Worm (Caenorhabditis elegans) whole organism, young adult: ENCODE results near the gene Y60C6A.2.

ENCODE experiments used
- F10E7.11 ChIP-seq: sonication (generic microtip); optimal IDR thresholded peaks from 2 replicates; lab custom pipeline; 2017; ENCODE audit warnings: mild to moderate bottlenecking, missing genetic modification characterization, moderate library complexity, missing compliant biosample characterization
- F22D6.2 ChIP-seq: sonication (generic microtip); optimal IDR thresholded peaks from 2 replicates; lab custom pipeline; 2016; ENCODE audit warnings: mild to moderate bottlenecking, missing genetic modification characterization, missing compliant biosample characterization
- F23B12.7 ChIP-seq: sonication (generic microtip); optimal IDR thresholded peaks from 2 replicates; lab custom pipeline; 2017; ENCODE audit warnings: missing genetic modification characterization, mild to moderate bottlenecking, missing compliant biosample characterization, antibody characterized with exemption, moderate library complexity; ENCODE audit not compliant: insufficient read depth
- F37B4.10 ChIP-seq: fragments of 200-800 bp; sonication (Bioruptor generic); IDR thresholded peaks from 2 replicates; pipeline ENCODE4 v1.3.6; 2022; ENCODE audit warnings: missing genetic modification characterization, missing compliant biosample characterization
- F57C9.4 ChIP-seq: sonication (generic microtip); optimal IDR thresholded peaks from 2 replicates; lab custom pipeline; 2017; ENCODE audit warnings: mild to moderate bottlenecking, missing genetic modification characterization, missing compliant biosample characterization
- Y53F4B.3 ChIP-seq: fragments of 200-800 bp; sonication (Bioruptor generic); IDR thresholded peaks from 2 replicates; pipeline ENCODE4 v1.3.6; 2022; ENCODE audit warnings: missing genetic modification reagents, missing genetic modification characterization, missing compliant biosample characterization
- Y56A3A.18 ChIP-seq: fragments of 200-800 bp; sonication (Bioruptor generic); IDR thresholded peaks from 2 replicates; pipeline ENCODE4 v1.3.6; 2022; ENCODE audit warnings: missing genetic modification reagents, missing genetic modification characterization, missing compliant biosample characterization
- Y67H2A.10 ChIP-seq: fragments of 200-800 bp; sonication (Bioruptor generic); conservative IDR thresholded peaks from 2 replicates; pipeline ENCODE4 v1.3.6; 2022; ENCODE audit warnings: missing genetic modification reagents, missing genetic modification characterization, missing compliant biosample characterization
- Y79H2A.3 ChIP-seq: fragments of 200-800 bp; sonication (Bioruptor generic); conservative IDR thresholded peaks from 2 replicates; pipeline ENCODE4 v1.3.6; 2022; ENCODE audit warnings: missing genetic modification reagents, missing genetic modification characterization, missing compliant biosample characterization
- Y95B8A.8 ChIP-seq: fragments of 200-800 bp; sonication (Bioruptor generic); IDR thresholded peaks from 2 replicates; pipeline ENCODE4 v1.3.6; 2022; ENCODE audit warnings: missing genetic modification reagents, missing genetic modification characterization, missing compliant biosample characterization
- akir-1 ChIP-seq: fragments of 200-800 bp; sonication (Bioruptor generic); optimal IDR thresholded peaks from 2 replicates; lab custom pipeline; 2018; ENCODE audit warnings: mild to moderate bottlenecking, missing genetic modification characterization, moderate library complexity, missing compliant biosample characterization
- aptf-3 ChIP-seq: fragments of 200-800 bp; sonication (Bioruptor generic); IDR thresholded peaks from 2 replicates; pipeline ENCODE4 v1.3.6; 2022; ENCODE audit warnings: missing genetic modification characterization, missing compliant biosample characterization
- atf-7 ChIP-seq: sonication (generic microtip); optimal IDR thresholded peaks from 2 replicates; lab custom pipeline; 2017; ENCODE audit warnings: mild to moderate bottlenecking, missing genetic modification characterization, missing compliant biosample characterization
- attf-6 ChIP-seq: fragments of 200-800 bp; sonication (Bioruptor generic); IDR thresholded peaks from 2 replicates; pipeline ENCODE4 v1.3.6; 2022; ENCODE audit warnings: missing genetic modification reagents, missing genetic modification characterization, missing compliant biosample characterization
- bed-1 ChIP-seq: fragments of 200-800 bp; sonication (Bioruptor generic); IDR thresholded peaks from 2 replicates; pipeline ENCODE4 v1.3.6; 2022; ENCODE audit warnings: missing genetic modification reagents, missing genetic modification characterization, missing compliant biosample characterization
- bed-2 ChIP-seq: fragments of 200-800 bp; sonication (Bioruptor generic); IDR thresholded peaks from 2 replicates; pipeline ENCODE4 v1.3.6; 2022; ENCODE audit warnings: missing genetic modification reagents, missing genetic modification characterization, missing compliant biosample characterization
- cebp-2 ChIP-seq: fragments of 200-800 bp; sonication (Bioruptor generic); IDR thresholded peaks from 2 replicates; pipeline ENCODE4 v1.3.6; 2022; ENCODE audit warnings: missing genetic modification characterization, missing compliant biosample characterization
- ceh-100 ChIP-seq: fragments of 200-800 bp; sonication (Bioruptor generic); IDR thresholded peaks from 2 replicates; pipeline ENCODE4 v1.3.6; 2022; ENCODE audit warnings: missing genetic modification reagents, missing genetic modification characterization, missing compliant biosample characterization
- ceh-27 ChIP-seq: fragments of 200-800 bp; sonication (Bioruptor generic); optimal IDR thresholded peaks from 2 replicates; lab custom pipeline; 2018; ENCODE audit warnings: mild to moderate bottlenecking, missing genetic modification characterization, moderate library complexity, missing compliant biosample characterization
- ceh-40 ChIP-seq: fragments of 200-800 bp; sonication (Bioruptor generic); IDR thresholded peaks from 2 replicates; pipeline ENCODE4 v1.3.6; 2022; ENCODE audit warnings: missing genetic modification characterization, missing compliant biosample characterization
- ceh-91 ChIP-seq: fragments of 200-800 bp; sonication (Bioruptor generic); IDR thresholded peaks from 2 replicates; pipeline ENCODE4 v1.3.6; 2022; ENCODE audit warnings: missing genetic modification reagents, missing genetic modification characterization, missing compliant biosample characterization
- dox-1 ChIP-seq: fragments of 200-800 bp; sonication (Bioruptor generic); IDR thresholded peaks from 2 replicates; pipeline ENCODE4 v1.3.6; 2022; ENCODE audit warnings: missing genetic modification reagents, missing genetic modification characterization, missing compliant biosample characterization
- dpff-1 ChIP-seq: sonication (generic microtip); optimal IDR thresholded peaks from 2 replicates; lab custom pipeline; 2017; ENCODE audit warnings: mild to moderate bottlenecking, missing genetic modification characterization, missing compliant biosample characterization
- dpl-1 ChIP-seq: fragments of 150-350 bp; optimal IDR thresholded peaks from 2 replicates; lab custom pipeline; 2014; ENCODE audit warnings: missing biosample characterization, missing genetic modification reagents, missing genetic modification characterization
- egl-44 ChIP-seq: fragments of 200-800 bp; sonication (Bioruptor generic); IDR thresholded peaks from 2 replicates; pipeline ENCODE4 v1.3.6; 2022; ENCODE audit warnings: missing genetic modification reagents, missing genetic modification characterization, missing compliant biosample characterization
- ets-4 ChIP-seq: fragments of 200-800 bp; sonication (Bioruptor generic); optimal IDR thresholded peaks from 2 replicates; lab custom pipeline; 2018; ENCODE audit warnings: mild to moderate bottlenecking, missing genetic modification characterization, missing compliant biosample characterization
- fkh-3 ChIP-seq: sonication (generic microtip); optimal IDR thresholded peaks from 2 replicates; lab custom pipeline; 2016; ENCODE audit warnings: mild to moderate bottlenecking, missing genetic modification characterization, missing compliant biosample characterization
- hlh-12 ChIP-seq: sonication (generic microtip); optimal IDR thresholded peaks from 2 replicates; lab custom pipeline; 2016; ENCODE audit warnings: missing genetic modification characterization, missing compliant biosample characterization
- hlh-26 ChIP-seq: fragments of 200-800 bp; sonication (Bioruptor generic); conservative IDR thresholded peaks from 2 replicates; pipeline ENCODE4 v1.3.6; 2022; ENCODE audit warnings: missing genetic modification reagents, missing genetic modification characterization, missing compliant biosample characterization
- hmg-1.2 ChIP-seq: fragments of 200-800 bp; sonication (Bioruptor generic); IDR thresholded peaks from 2 replicates; pipeline ENCODE4 v1.3.6; 2022; ENCODE audit warnings: missing genetic modification reagents, missing genetic modification characterization, missing compliant biosample characterization
- lin-54 ChIP-seq: fragments of 200-800 bp; sonication (Bioruptor generic); optimal IDR thresholded peaks from 2 replicates; lab custom pipeline; 2018; ENCODE audit warnings: mild to moderate bottlenecking, missing genetic modification characterization, missing compliant biosample characterization
- lsl-1 ChIP-seq: fragments of 200-800 bp; sonication (Bioruptor generic); optimal IDR thresholded peaks from 2 replicates; lab custom pipeline; 2018; ENCODE audit warnings: mild to moderate bottlenecking, missing genetic modification characterization, moderate library complexity, missing compliant biosample characterization
- madf-3 ChIP-seq: fragments of 200-800 bp; sonication (Bioruptor generic); IDR thresholded peaks from 2 replicates; pipeline ENCODE4 v1.3.6; 2022; ENCODE audit warnings: missing genetic modification reagents, missing genetic modification characterization, missing compliant biosample characterization
- madf-8 ChIP-seq: fragments of 200-800 bp; sonication (Bioruptor generic); conservative IDR thresholded peaks from 2 replicates; pipeline ENCODE4 v1.3.6; 2022; ENCODE audit warnings: missing genetic modification reagents, missing genetic modification characterization, missing compliant biosample characterization
- mes-4 ChIP-seq: sonication (generic microtip); optimal IDR thresholded peaks from 2 replicates; lab custom pipeline; 2016; ENCODE audit warnings: missing genotype, missing genetic modification characterization, missing compliant biosample characterization
- mxl-1 ChIP-seq: sonication (generic microtip); optimal IDR thresholded peaks from 2 replicates; lab custom pipeline; 2016; ENCODE audit warnings: missing genetic modification characterization, missing compliant biosample characterization
- nfyb-1 ChIP-seq: fragments of 200-800 bp; sonication (Bioruptor generic); IDR thresholded peaks from 2 replicates; pipeline ENCODE4 v1.3.6; 2022; ENCODE audit warnings: missing genetic modification reagents, missing genetic modification characterization, missing compliant biosample characterization
- nhr-80 ChIP-seq: sonication (generic microtip); optimal IDR thresholded peaks from 2 replicates; lab custom pipeline; 2016; ENCODE audit warnings: missing genetic modification characterization, missing compliant biosample characterization
- nhr-90 ChIP-seq: sonication (generic microtip); optimal IDR thresholded peaks from 2 replicates; lab custom pipeline; 2016; ENCODE audit warnings: missing genotype, mild to moderate bottlenecking, missing genetic modification characterization, missing compliant biosample characterization
- rec-8 ChIP-seq, 2 experiments: sonication (generic microtip); optimal IDR thresholded peaks; 2 replicates each; lab custom pipeline; 2016; ENCODE audit warnings: mild to moderate bottlenecking in 2 of 2, missing genetic modification characterization in 2 of 2, missing genetic modification reagents in 2 of 2, missing genotype in 2 of 2, missing biosample characterization in 1 of 2, missing compliant biosample characterization in 1 of 2, moderate library complexity in 1 of 2
- rpc-1 ChIP-seq, 2 experiments: fragments of 150-350 bp in 1 of 2; sonication (generic microtip) in 1 of 2; optimal IDR thresholded peaks; 2 replicates each; lab custom pipeline; 2014 to 2018; ENCODE audit warnings: missing biosample characterization in 1 of 2, missing genetic modification characterization in 1 of 2, missing genetic modification reagents in 1 of 2, missing genotype in 1 of 2
- sdz-38 ChIP-seq: sonication (generic microtip); optimal IDR thresholded peaks from 2 replicates; lab custom pipeline; 2016; ENCODE audit warnings: missing genotype, missing genetic modification characterization, missing compliant biosample characterization
- snpc-3.4 ChIP-seq: sonication (generic microtip); optimal IDR thresholded peaks from 2 replicates; lab custom pipeline; 2017; ENCODE audit warnings: missing genetic modification characterization, mild to moderate bottlenecking, missing compliant biosample characterization, antibody characterized with exemption, moderate library complexity, missing genotype, missing genetic modification reagents
- snpc-4 ChIP-seq, 5 experiments: fragments of 150-350 bp in 1 of 5; sonication (generic microtip) in 4 of 5; optimal IDR thresholded peaks; 2 replicates each; lab custom pipeline; 2014 to 2018; ENCODE audit warnings: missing genetic modification characterization in 5 of 5, missing biosample characterization in 3 of 5, antibody characterized with exemption in 2 of 5, mild to moderate bottlenecking in 2 of 5, missing compliant biosample characterization in 2 of 5, missing genotype in 2 of 5, moderate library complexity in 2 of 5, missing genetic modification reagents in 1 of 5
- tbx-9 ChIP-seq: sonication (generic microtip); optimal IDR thresholded peaks from 2 replicates; lab custom pipeline; 2016; ENCODE audit warnings: borderline replicate concordance, missing genetic modification characterization, inconsistent platforms, missing compliant biosample characterization
- unc-62 ChIP-seq: fragments of 150-350 bp; optimal IDR thresholded peaks from 2 replicates; lab custom pipeline; 2014; ENCODE audit warnings: missing biosample characterization, missing genetic modification reagents, missing genetic modification characterization
- zfh-2 ChIP-seq: fragments of 200-800 bp; sonication (Bioruptor generic); conservative IDR thresholded peaks from 2 replicates; pipeline ENCODE4 v1.3.6; 2022; ENCODE audit warnings: missing genetic modification reagents, missing genetic modification characterization, missing compliant biosample characterization
- ztf-22 ChIP-seq: fragments of 200-800 bp; sonication (Bioruptor generic); optimal IDR thresholded peaks from 2 replicates; lab custom pipeline; 2018; ENCODE audit warnings: mild to moderate bottlenecking, missing genetic modification characterization, moderate library complexity, missing compliant biosample characterization

Gene Y60C6A.2

DNA sequence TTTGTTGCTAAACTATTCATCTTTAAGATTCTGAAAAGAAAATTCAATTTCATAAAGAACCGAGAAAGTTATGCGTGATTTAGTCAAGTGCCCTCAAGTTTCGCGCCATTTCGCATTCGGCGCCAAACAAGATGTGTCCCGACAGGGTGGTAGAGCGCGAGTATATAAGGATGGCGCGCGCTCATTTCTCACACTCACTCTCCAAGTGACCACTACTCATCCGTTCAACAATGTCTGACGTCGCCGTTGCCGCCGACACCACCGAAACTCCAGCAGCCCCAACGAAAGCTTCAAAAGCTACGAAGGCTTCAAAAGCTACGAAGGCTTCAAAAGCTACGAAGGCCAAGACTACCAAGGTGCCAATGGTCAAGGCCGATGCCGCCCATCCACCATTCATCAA lies 31.1 kb downstream of the Y60C6A.2 start, which contains the start of gene hil-4 (continued):
- TF ChIP-seq mxl-1 (tag; lab: Kevin White, UChicago) = no peak
- TF ChIP-seq Y56A3A.18 = no peak
- no peak for TF ChIP-seq snpc-3.4 (tag; lab: Kevin White, UChicago)
- no peak for TF ChIP-seq rpc-1 (optimal IDR thresholded peaks at IDR 0.05; lab: Kevin White, UChicago)
- no peak for TF ChIP-seq rpc-1 (tag; optimal IDR thresholded peaks at IDR 0.05; lab: Kevin White, UChicago)
- peak; percentile 53 for TF ChIP-seq lin-54 (GFP tag; lab: Kevin White, UChicago)
- no peak for TF ChIP-seq F37B4.10
- TF ChIP-seq akir-1 (GFP tag; lab: Kevin White, UChicago) = no peak
- TF ChIP-seq Y95B8A.8 (GFP tag; lab: Robert Waterston, UW) = peak; percentile 75; the same call in 1 of the 2 replicates
- TF ChIP-seq Y67H2A.10 (GFP tag; lab: Robert Waterston, UW) = peak; percentile 20; the same call in 1 of the 2 replicates
- TF ChIP-seq nhr-80 (tag; lab: Kevin White, UChicago) = no peak
- TF ChIP-seq F57C9.4 = no peak
- TF ChIP-seq nfyb-1 (GFP tag; lab: Robert Waterston, UW) = no peak
- TF ChIP-seq dpl-1 = peak; percentile 75
- no peak for TF ChIP-seq hlh-26
- no peak for TF ChIP-seq zfh-2
- TF ChIP-seq F10E7.11 (tag; lab: Kevin White, UChicago) = no peak
- no peak for TF ChIP-seq mes-4 (tag; lab: Kevin White, UChicago)
- TF ChIP-seq nhr-90 = no peak
- TF ChIP-seq ets-4 (GFP tag; lab: Kevin White, UChicago) = no peak
- no peak for TF ChIP-seq unc-62 (GFP tag; lab: Kevin White, UChicago)
- peak; percentile 51; the same call in 1 of the 2 replicates for TF ChIP-seq Y79H2A.3
- TF ChIP-seq bed-1 (GFP tag; lab: Robert Waterston, UW) = no peak
- no peak for TF ChIP-seq atf-7 (tag; lab: Kevin White, UChicago)
- peak; percentile 21 for TF ChIP-seq ceh-27 (GFP tag; lab: Kevin White, UChicago)
- no peak for TF ChIP-seq sdz-38 (tag; lab: Kevin White, UChicago)
- TF ChIP-seq dpff-1 (tag; lab: Kevin White, UChicago) = no peak
- no peak for TF ChIP-seq rec-8 (tag; optimal IDR thresholded peaks at IDR 0.05; lab: Kevin White, UChicago)
- no peak for TF ChIP-seq F22D6.2 (tag; lab: Kevin White, UChicago)
- peak; percentile 74 for TF ChIP-seq lsl-1 (GFP tag; lab: Kevin White, UChicago)
- TF ChIP-seq egl-44 = no peak
- TF ChIP-seq dox-1 = peak; percentile 87
- peak; percentile 86 for TF ChIP-seq madf-8
- TF ChIP-seq ceh-100 (GFP tag; lab: Robert Waterston, UW) = no peak
- 0 out of 2 replicates have a peak, but pooled peaks have one; percentile 61 for TF ChIP-seq madf-3 (GFP tag; lab: Robert Waterston, UW)
- no peak for TF ChIP-seq snpc-4 (GFP tag; optimal IDR thresholded peaks at IDR 0.05; lab: Kevin White, UChicago)
- TF ChIP-seq snpc-4 (tag; optimal IDR thresholded peaks at IDR 0.05; lab: Kevin White, UChicago) = no peak
- 0 out of 2 replicates have a peak, but pooled peaks have one; percentile 14 for TF ChIP-seq bed-2 (GFP tag; lab: Robert Waterston, UW)
- TF ChIP-seq hmg-1.2 (GFP tag; lab: Robert Waterston, UW) = peak; percentile 45; the same call in 1 of the 2 replicates
- no peak for TF ChIP-seq ztf-22 (GFP tag; lab: Kevin White, UChicago)
- no peak for TF ChIP-seq ceh-40
- TF ChIP-seq tbx-9 (tag; lab: Kevin White, UChicago) = no peak
- no peak for TF ChIP-seq fkh-3 (tag; lab: Kevin White, UChicago)
- peak; percentile 86 for TF ChIP-seq ceh-91 (GFP tag; lab: Robert Waterston, UW)
- no peak for TF ChIP-seq Y53F4B.3 (GFP tag; lab: Robert Waterston, UW)
- no peak for TF ChIP-seq F23B12.7
- peak; percentile 32; the same call in 1 of the 2 replicates for TF ChIP-seq attf-6 (GFP tag; lab: Robert Waterston, UW)
- TF ChIP-seq cebp-2 (GFP tag; lab: Robert Waterston, UW) = no peak
- TF ChIP-seq aptf-3 (GFP tag; lab: Robert Waterston, UW) = no peak
- no peak for TF ChIP-seq hlh-12 (tag; lab: Kevin White, UChicago)
